Worm (Caenorhabditis elegans) whole organism, L1 larva: ENCODE results near the gene lact-4.

Source experiments
- C04F5.9 ChIP-seq: sonication (generic microtip); optimal IDR thresholded peaks from 2 replicates; lab custom pipeline; 2016; ENCODE audit warnings: missing genetic modification characterization, missing compliant biosample characterization
- F16B12.6 ChIP-seq: fragments of 150-350 bp; optimal IDR thresholded peaks from 2 replicates; lab custom pipeline; 2014; ENCODE audit warnings: missing biosample characterization, missing genetic modification characterization
- aha-1 ChIP-seq: fragments of 150-350 bp; optimal IDR thresholded peaks from 2 replicates; lab custom pipeline; 2014; ENCODE audit warnings: missing biosample characterization, missing genetic modification characterization
- ama-1 ChIP-seq: fragments of 150-350 bp; optimal IDR thresholded peaks from 2 replicates; lab custom pipeline; 2014
- blmp-1 ChIP-seq: fragments of 150-350 bp; optimal IDR thresholded peaks from 2 replicates; lab custom pipeline; 2014; ENCODE audit warnings: missing biosample characterization, missing genetic modification characterization
- ceh-8 ChIP-seq: fragments of 200-800 bp; sonication (Bioruptor generic); optimal IDR thresholded peaks from 2 replicates; lab custom pipeline; 2018; ENCODE audit warnings: mild to moderate bottlenecking, missing genetic modification characterization, moderate library complexity, missing compliant biosample characterization
- ces-1 ChIP-seq: fragments of 150-350 bp; optimal IDR thresholded peaks from 2 replicates; lab custom pipeline; 2014; ENCODE audit warnings: missing biosample characterization, missing genetic modification reagents, missing genetic modification characterization
- dpl-1 ChIP-seq, 3 experiments: fragments of 150-350 bp in 2 of 3; sonication (generic microtip) in 1 of 3; optimal IDR thresholded peaks; 2 replicates each; lab custom pipeline; 2014 to 2017; ENCODE audit warnings: missing biosample characterization in 3 of 3, missing genetic modification characterization in 3 of 3, missing genetic modification reagents in 3 of 3
- dsc-1 ChIP-seq: sonication (generic microtip); optimal IDR thresholded peaks from 2 replicates; lab custom pipeline; 2016; ENCODE audit warnings: mild to moderate bottlenecking, missing genetic modification characterization, missing compliant biosample characterization
- efl-1 ChIP-seq, 4 experiments: fragments of 150-350 bp; optimal IDR thresholded peaks in 3 of 4; peaks in 1 of 4; 1 replicate in 1 of 4; 2 replicates in 3 of 4; lab custom pipeline; 2014; ENCODE audit warnings: missing biosample characterization in 2 of 4, missing genetic modification characterization in 2 of 4, missing genetic modification reagents in 2 of 4
- efl-3 ChIP-seq: fragments of 200-800 bp; sonication (Bioruptor generic); optimal IDR thresholded peaks from 2 replicates; lab custom pipeline; 2018; ENCODE audit warnings: mild to moderate bottlenecking, missing genetic modification characterization, missing compliant biosample characterization
- egl-27 ChIP-seq, 2 experiments: fragments of 150-350 bp in 1 of 2; sonication (generic microtip); optimal IDR thresholded peaks; 3 replicates each; lab custom pipeline; 2017 to 2018; ENCODE audit warnings: missing biosample characterization in 2 of 2, missing genetic modification characterization in 2 of 2, missing genetic modification reagents in 2 of 2
- elt-3 ChIP-seq, 6 experiments: fragments of 150-350 bp in 1 of 6; sonication (generic microtip); optimal IDR thresholded peaks; 2 replicates each; lab custom pipeline; 2017 to 2018; ENCODE audit warnings: missing biosample characterization in 6 of 6, missing genetic modification characterization in 6 of 6, inconsistent platforms in 1 of 6
- fkh-4 ChIP-seq: sonication (generic microtip); optimal IDR thresholded peaks from 2 replicates; lab custom pipeline; 2016; ENCODE audit warnings: missing compliant biosample characterization, missing genetic modification characterization, borderline replicate concordance
- fos-1 ChIP-seq: fragments of 150-350 bp; optimal IDR thresholded peaks from 2 replicates; lab custom pipeline; 2014; ENCODE audit warnings: missing biosample characterization, missing genetic modification characterization
- grh-1 ChIP-seq: fragments of 200-800 bp; sonication (Bioruptor generic); IDR thresholded peaks from 2 replicates; pipeline ENCODE4 v1.3.6; 2022; ENCODE audit warnings: missing genetic modification reagents, missing genetic modification characterization, missing compliant biosample characterization
- hlh-4 ChIP-seq: sonication (generic microtip); optimal IDR thresholded peaks from 2 replicates; lab custom pipeline; 2016; ENCODE audit warnings: mild to moderate bottlenecking, missing genetic modification characterization, missing compliant biosample characterization
- isw-1 ChIP-seq: fragments of 200-800 bp; sonication (Bioruptor generic); IDR thresholded peaks from 2 replicates; pipeline ENCODE4 v1.3.6; 2022; ENCODE audit warnings: missing genetic modification characterization, missing compliant biosample characterization
- lin-13 ChIP-seq: fragments of 150-350 bp; optimal IDR thresholded peaks from 2 replicates; lab custom pipeline; 2014; ENCODE audit warnings: missing biosample characterization, missing genetic modification reagents, missing genetic modification characterization
- lin-14 ChIP-seq: fragments of 200-800 bp; sonication (Bioruptor generic); optimal IDR thresholded peaks from 2 replicates; lab custom pipeline; 2018; ENCODE audit warnings: mild to moderate bottlenecking, missing genetic modification characterization, moderate library complexity, missing compliant biosample characterization
- lin-39 ChIP-seq: fragments of 150-350 bp; optimal IDR thresholded peaks from 2 replicates; lab custom pipeline; 2014; ENCODE audit warnings: missing biosample characterization, missing genetic modification reagents, missing genetic modification characterization
- lir-3 ChIP-seq: sonication (generic microtip); optimal IDR thresholded peaks from 2 replicates; lab custom pipeline; 2016; ENCODE audit warnings: mild to moderate bottlenecking, missing genetic modification characterization, moderate library complexity, missing compliant biosample characterization; ENCODE audit not compliant: poor library complexity
- lsy-2 ChIP-seq, 2 experiments: fragments of 150-350 bp; optimal IDR thresholded peaks; 2 replicates each; lab custom pipeline; 2014; ENCODE audit warnings: missing biosample characterization in 2 of 2, missing genetic modification characterization in 2 of 2
- mdl-1 ChIP-seq, 2 experiments: fragments of 150-350 bp; optimal IDR thresholded peaks; 2 replicates each; lab custom pipeline; 2014 to 2017; ENCODE audit warnings: missing biosample characterization in 2 of 2, missing genetic modification characterization in 2 of 2, inconsistent platforms in 1 of 2
- mef-2 ChIP-seq: fragments of 150-350 bp; optimal IDR thresholded peaks from 2 replicates; lab custom pipeline; 2014; ENCODE audit warnings: missing biosample characterization, missing genetic modification characterization
- mep-1 ChIP-seq: fragments of 150-350 bp; optimal IDR thresholded peaks from 2 replicates; lab custom pipeline; 2014; ENCODE audit warnings: missing biosample characterization, missing genetic modification characterization
- nhr-12 ChIP-seq: sonication (generic microtip); optimal IDR thresholded peaks from 2 replicates; lab custom pipeline; 2017; ENCODE audit warnings: missing biosample characterization, missing genetic modification characterization
- nhr-28 ChIP-seq: fragments of 150-350 bp; optimal IDR thresholded peaks from 2 replicates; lab custom pipeline; 2014; ENCODE audit warnings: missing biosample characterization, missing genetic modification characterization
- nhr-47 ChIP-seq: sonication (generic microtip); optimal IDR thresholded peaks from 2 replicates; lab custom pipeline; 2016; ENCODE audit warnings: mild to moderate bottlenecking, missing genetic modification characterization, moderate library complexity, missing compliant biosample characterization
- nhr-71 ChIP-seq: sonication (generic microtip); optimal IDR thresholded peaks from 2 replicates; lab custom pipeline; 2016; ENCODE audit warnings: mild to moderate bottlenecking, missing genetic modification characterization, moderate library complexity, missing compliant biosample characterization
- nhr-77 ChIP-seq: fragments of 150-350 bp; optimal IDR thresholded peaks from 2 replicates; lab custom pipeline; 2014; ENCODE audit warnings: missing biosample characterization, missing genetic modification characterization
- nhr-85 ChIP-seq: sonication (generic microtip); peaks from one replicate; lab custom pipeline; 2016; ENCODE audit warnings: missing genetic modification characterization, inconsistent platforms, missing compliant biosample characterization
- nhr-90 ChIP-seq: sonication (generic microtip); optimal IDR thresholded peaks from 2 replicates; lab custom pipeline; 2016; ENCODE audit warnings: mild to moderate bottlenecking, missing genetic modification characterization, missing compliant biosample characterization; ENCODE audit not compliant: poor library complexity
- pag-3 ChIP-seq: sonication (generic microtip); optimal IDR thresholded peaks from 2 replicates; lab custom pipeline; 2017; ENCODE audit warnings: missing genetic modification characterization, mild to moderate bottlenecking, missing compliant biosample characterization, antibody characterized with exemption, borderline replicate concordance; ENCODE audit not compliant: insufficient read depth
- pqm-1 ChIP-seq: sonication (generic microtip); optimal IDR thresholded peaks from 3 replicates; lab custom pipeline; 2017; ENCODE audit warnings: missing biosample characterization, missing genetic modification characterization
- rnt-1 ChIP-seq: sonication (generic microtip); optimal IDR thresholded peaks from 2 replicates; lab custom pipeline; 2016; ENCODE audit warnings: mild to moderate bottlenecking, missing genetic modification characterization, moderate library complexity, missing compliant biosample characterization
- skn-1 ChIP-seq: fragments of 150-350 bp; optimal IDR thresholded peaks from 2 replicates; lab custom pipeline; 2014; ENCODE audit warnings: missing biosample characterization, missing genetic modification characterization
- snu-23 ChIP-seq: sonication (generic microtip); optimal IDR thresholded peaks from 2 replicates; lab custom pipeline; 2016; ENCODE audit warnings: missing genetic modification characterization, missing compliant biosample characterization
- swsn-7 ChIP-seq: sonication (generic microtip); optimal IDR thresholded peaks from 2 replicates; lab custom pipeline; 2016; ENCODE audit warnings: missing genetic modification characterization, missing compliant biosample characterization
- unc-130 ChIP-seq: fragments of 150-350 bp; optimal IDR thresholded peaks from 2 replicates; lab custom pipeline; 2017; ENCODE audit warnings: missing biosample characterization, missing genetic modification characterization, inconsistent platforms
- unc-86 ChIP-seq: sonication (generic microtip); optimal IDR thresholded peaks from 2 replicates; lab custom pipeline; 2016; ENCODE audit warnings: missing genetic modification characterization, missing compliant biosample characterization
- vab-15 ChIP-seq: sonication (generic microtip); optimal IDR thresholded peaks from 2 replicates; lab custom pipeline; 2017; ENCODE audit warnings: missing genotype, mild to moderate bottlenecking, missing genetic modification characterization, missing compliant biosample characterization
- xbp-1 ChIP-seq: sonication (generic microtip); optimal IDR thresholded peaks from 2 replicates; lab custom pipeline; 2016; ENCODE audit warnings: missing genetic modification characterization, missing compliant biosample characterization
- ztf-11 ChIP-seq, 2 experiments: sonication (generic microtip); optimal IDR thresholded peaks; 2 replicates each; lab custom pipeline; 2016 to 2017; ENCODE audit warnings: missing genetic modification characterization in 2 of 2, missing biosample characterization in 1 of 2, missing compliant biosample characterization in 1 of 2
- ztf-4 ChIP-seq: fragments of 150-350 bp; optimal IDR thresholded peaks from 2 replicates; lab custom pipeline; 2014; ENCODE audit warnings: missing biosample characterization, missing genetic modification characterization

The lact-4 gene

ce11 chrII:8480166-8480565 is at the start of gene lact-4:
Gene lact-4, minus strand, starts transcription at chrII:8480478.
- no peak for TF ChIP-seq mdl-1 (tag; optimal IDR thresholded peaks at IDR 0.05; lab: Kevin White, UChicago)
- TF ChIP-seq pqm-1 (tag; lab: Kevin White, UChicago) = no peak
- TF ChIP-seq unc-86 (tag; lab: Kevin White, UChicago) = no peak
- no peak for TF ChIP-seq lir-3 (tag; lab: Kevin White, UChicago)
- no peak for TF ChIP-seq ama-1
- no peak for TF ChIP-seq unc-130 (tag; lab: Kevin White, UChicago)
- no peak for TF ChIP-seq ztf-4
- TF ChIP-seq nhr-85 (tag; lab: Kevin White, UChicago) = no peak
- TF ChIP-seq pag-3 (tag; lab: Kevin White, UChicago) = no peak
- no peak for TF ChIP-seq F16B12.6 (tag; lab: Kevin White, UChicago)
- no peak for TF ChIP-seq nhr-71 (tag; lab: Kevin White, UChicago)
- no peak for TF ChIP-seq hlh-4
- no peak for TF ChIP-seq ztf-11 (tag; optimal IDR thresholded peaks at IDR 0.05; lab: Kevin White, UChicago)
- TF ChIP-seq blmp-1 (tag; lab: Kevin White, UChicago) = no peak
- no peak for TF ChIP-seq ces-1 (GFP tag; lab: Kevin White, UChicago)
- TF ChIP-seq mef-2 (tag; lab: Kevin White, UChicago) = no peak
- TF ChIP-seq efl-3 (GFP tag; lab: Kevin White, UChicago) = no peak

- TF ChIP-seq dsc-1 (tag; lab: Kevin White, UChicago) = no peak
- TF ChIP-seq lin-14 = peak; percentile 2
- TF ChIP-seq blmp-1 (tag; lab: Kevin White, UChicago) = peak; percentile 75
- TF ChIP-seq pqm-1 (tag; lab: Kevin White, UChicago) = no peak
- TF ChIP-seq lsy-2 (tag; optimal IDR thresholded peaks at IDR 0.05; lab: Kevin White, UChicago) = peak in 1 of 2 experiments; percentile 13
- peak in 1 of 6 experiments; percentile 29 for TF ChIP-seq elt-3 (tag; optimal IDR thresholded peaks at IDR 0.05; lab: Kevin White, UChicago)
- no peak for TF ChIP-seq isw-1 (GFP tag; lab: Robert Waterston, UW)
- no peak for TF ChIP-seq nhr-71 (tag; lab: Kevin White, UChicago)
- peak; percentile 13 for TF ChIP-seq snu-23 (GFP tag; lab: Kevin White, UChicago)
- TF ChIP-seq C04F5.9 (tag; lab: Kevin White, UChicago) = no peak
- TF ChIP-seq mep-1 (tag; lab: Kevin White, UChicago) = peak; percentile 9
- peak; percentile 60 for TF ChIP-seq nhr-85 (tag; lab: Kevin White, UChicago)
- no peak for TF ChIP-seq fkh-4 (tag; lab: Kevin White, UChicago)
These were observed 49.0 kb upstream of the lact-4 start for ce11 chrII:8529176-8529698.

DNA sequence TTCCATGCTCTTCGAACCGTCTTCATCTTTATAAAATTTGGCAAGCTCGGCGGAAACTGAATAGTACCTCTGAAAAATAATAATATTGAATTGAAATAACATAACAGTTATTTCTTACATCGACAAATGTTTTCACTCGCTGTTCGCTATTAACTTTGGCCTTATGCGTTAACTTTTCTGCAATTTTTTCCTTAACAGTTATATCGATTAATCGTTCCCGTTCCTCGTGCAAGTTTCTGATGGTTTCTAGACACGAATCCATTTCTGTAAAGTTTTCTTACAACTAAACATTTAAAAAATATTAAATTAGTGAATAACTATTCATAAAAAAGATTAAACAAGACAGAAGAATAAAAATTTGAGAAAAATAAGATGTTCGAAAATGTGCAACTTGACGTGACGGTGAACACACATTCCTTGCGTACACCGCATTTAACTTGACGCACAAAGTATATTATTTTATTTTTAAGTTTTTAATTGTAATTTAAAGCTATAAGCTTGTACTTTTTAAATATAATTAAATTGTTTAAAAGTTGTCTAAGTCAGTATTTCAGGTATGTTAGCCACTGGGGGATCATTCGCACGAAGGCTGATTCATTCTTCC is 45.0 kb upstream of the lact-4 start, which contains the start of the genes prp-9 and mrps-18B:
TSS of gene prp-9 (minus strand) at position 264 of the 604 bp plus-strand sequence.
TSS of gene mrps-18B (plus strand) at position 549 of the 604 bp plus-strand sequence.
- TF ChIP-seq lin-14 (peak; percentile 47), nhr-71 (tag; lab: Kevin White, UChicago) (peak; percentile 34), pag-3 (tag; lab: Kevin White, UChicago) (no peak), vab-15 (no peak), snu-23 (GFP tag; lab: Kevin White, UChicago) (peak; percentile 60), nhr-28 (tag; lab: Kevin White, UChicago) (no peak), skn-1 (tag; lab: Kevin White, UChicago) (peak; percentile 6), swsn-7 (peak; percentile 41), nhr-85 (tag; lab: Kevin White, UChicago) (no peak), grh-1 (GFP tag; lab: Robert Waterston, UW) (no peak), elt-3 (tag; optimal IDR thresholded peaks at IDR 0.05; lab: Kevin White, UChicago) (peak in 1 of 6 experiments; percentile 10), ceh-8 (GFP tag; lab: Kevin White, UChicago) (no peak), egl-27 (tag; optimal IDR thresholded peaks at IDR 0.05; lab: Kevin White, UChicago) (no peak), lsy-2 (tag; optimal IDR thresholded peaks at IDR 0.05; lab: Kevin White, UChicago) (peak; percentile 65 to 73), lin-13 (GFP tag; lab: Kevin White, UChicago) (no peak), efl-1 (optimal IDR thresholded peaks at IDR 0.05; lab: Kevin White, UChicago) (peak; percentile 30 to 53), efl-1 (GFP tag; optimal IDR thresholded peaks at IDR 0.05 in 1 of 2; lab: Kevin White, UChicago) (peak; percentile 38 to 42), aha-1 (tag; lab: Kevin White, UChicago) (no peak), unc-86 (tag; lab: Kevin White, UChicago) (no peak), rnt-1 (tag; lab: Kevin White, UChicago) (peak; percentile 4), nhr-47 (tag; lab: Kevin White, UChicago) (peak; percentile 31), fos-1 (tag; lab: Kevin White, UChicago) (no peak), nhr-12 (tag; lab: Kevin White, UChicago) (no peak), nhr-90 (peak; percentile 3), dpl-1 (GFP tag; optimal IDR thresholded peaks at IDR 0.05; lab: Kevin White, UChicago) (peak in 2 of 3 experiments; percentile 25 to 56), ces-1 (GFP tag; lab: Kevin White, UChicago) (no peak), mep-1 (tag; lab: Kevin White, UChicago) (peak; percentile 87), nhr-77 (tag; lab: Kevin White, UChicago) (no peak), lin-39 (tag; lab: Kevin White, UChicago) (no peak), xbp-1 (peak; percentile 34)
